Fruit fly (Drosophila melanogaster) whole organism, pupa: ENCODE data around the gene Usp5.
A peak's percentile ranks its signal among the peaks of the same experiment; 100 is the strongest.

Experiments
- CG12605 ChIP-seq: fragments of 200-800 bp; sonication (Bioruptor generic); IDR thresholded peaks from 2 replicates; pipeline ENCODE4 v1.3.6; 2022; ENCODE audit warnings: missing biosample characterization, missing genetic modification characterization
- CG13204 ChIP-seq: fragments of 200-800 bp; sonication (Bioruptor generic); optimal IDR thresholded peaks from 2 replicates; lab custom pipeline; 2018; ENCODE audit warnings: missing biosample characterization, mild to moderate bottlenecking, missing genetic modification characterization, moderate library complexity
- CG15710 ChIP-seq: fragments of 200-800 bp; sonication (Bioruptor generic); optimal IDR thresholded peaks from 2 replicates; lab custom pipeline; 2018; ENCODE audit warnings: missing biosample characterization, mild to moderate bottlenecking, missing genetic modification characterization, moderate library complexity
- CG17806 ChIP-seq: fragments of 200-800 bp; sonication (Bioruptor generic); optimal IDR thresholded peaks from 2 replicates; lab custom pipeline; 2018; ENCODE audit warnings: missing biosample characterization, mild to moderate bottlenecking, missing genetic modification characterization, moderate library complexity
- CG32121 ChIP-seq: fragments of 200-800 bp; sonication (Bioruptor generic); IDR thresholded peaks from 2 replicates; pipeline ENCODE4 v1.3.6; 2022; ENCODE audit warnings: missing biosample characterization, missing genetic modification characterization
- CG4496 ChIP-seq: fragments of 200-800 bp; sonication (Bioruptor generic); IDR thresholded peaks from 3 replicates; pipeline ENCODE4 v1.3.6; 2022; ENCODE audit warnings: missing biosample characterization, missing genetic modification characterization
- CG8159 ChIP-seq: fragments of 200-800 bp; sonication (Bioruptor generic); optimal IDR thresholded peaks from 3 replicates; lab custom pipeline; 2018; ENCODE audit warnings: missing biosample characterization, mild to moderate bottlenecking, missing genetic modification characterization, moderate library complexity
- CG9948 ChIP-seq: fragments of 200-800 bp; sonication (Bioruptor generic); optimal IDR thresholded peaks from 2 replicates; lab custom pipeline; 2018; ENCODE audit warnings: missing biosample characterization, mild to moderate bottlenecking, missing genetic modification characterization, moderate library complexity
- EcR ChIP-seq: fragments of 200-800 bp; sonication (Bioruptor generic); optimal IDR thresholded peaks from 3 replicates; lab custom pipeline; 2019; ENCODE audit warnings: missing biosample characterization, missing genetic modification characterization, mild to moderate bottlenecking, moderate library complexity, missing genetic modification reagents
- Pif1B ChIP-seq: fragments of 200-800 bp; sonication (Bioruptor generic); optimal IDR thresholded peaks from 3 replicates; lab custom pipeline; 2016; ENCODE audit warnings: missing biosample characterization, missing genetic modification characterization
- Snoo ChIP-seq: fragments of 200-800 bp; sonication (Bioruptor generic); optimal IDR thresholded peaks from 3 replicates; lab custom pipeline; 2017; ENCODE audit warnings: missing biosample characterization, mild to moderate bottlenecking, missing genetic modification characterization, inconsistent platforms
- fd96Ca ChIP-seq: fragments of 200-800 bp; sonication (Bioruptor generic); IDR thresholded peaks from 3 replicates; pipeline ENCODE4 v1.3.6; 2022; ENCODE audit warnings: missing biosample characterization, missing genetic modification characterization

- TF ChIP-seq EcR (GFP tag; lab: Kevin White, UChicago) (no peak), CG4496 (GFP tag; lab: Robert Waterston, UW) (no peak), Pif1B (GFP tag; lab: Kevin White, UChicago) (no peak), CG9948 (tag; lab: Kevin White, UChicago) (no peak), CG13204 (GFP tag; lab: Kevin White, UChicago) (no peak), CG12605 (GFP tag; lab: Robert Waterston, UW) (peak; percentile 20), CG15710 (tag; lab: Kevin White, UChicago) (no peak), Snoo (no peak), CG8159 (no peak), fd96Ca (GFP tag; lab: Robert Waterston, UW) (no peak), CG32121 (GFP tag; lab: Robert Waterston, UW) (no peak), CG17806 (tag; lab: Kevin White, UChicago) (no peak)
These were observed 52.6 kb downstream of the Usp5 start for dm6 chr3L:3095590-3095989.
